Fruit fly (Drosophila melanogaster) whole organism, prepupa: Measurements from ENCODE around the gene CG42564.

Experiments
- CG6854 ChIP-seq: fragments of 200-800 bp; sonication (Bioruptor generic); optimal IDR thresholded peaks from 2 replicates; lab custom pipeline; 2017; ENCODE audit warnings: missing biosample characterization, mild to moderate bottlenecking, missing genetic modification characterization
- Eip93F ChIP-seq: fragments of 200-800 bp; sonication (Bioruptor generic); optimal IDR thresholded peaks from 2 replicates; lab custom pipeline; 2016; ENCODE audit warnings: missing biosample characterization, mild to moderate bottlenecking, missing genetic modification characterization
- fd59A ChIP-seq: fragments of 200-800 bp; sonication (Bioruptor generic); optimal IDR thresholded peaks from 2 replicates; lab custom pipeline; 2017; ENCODE audit warnings: missing biosample characterization, mild to moderate bottlenecking, missing genetic modification characterization, missing genetic modification reagents

DNA sequence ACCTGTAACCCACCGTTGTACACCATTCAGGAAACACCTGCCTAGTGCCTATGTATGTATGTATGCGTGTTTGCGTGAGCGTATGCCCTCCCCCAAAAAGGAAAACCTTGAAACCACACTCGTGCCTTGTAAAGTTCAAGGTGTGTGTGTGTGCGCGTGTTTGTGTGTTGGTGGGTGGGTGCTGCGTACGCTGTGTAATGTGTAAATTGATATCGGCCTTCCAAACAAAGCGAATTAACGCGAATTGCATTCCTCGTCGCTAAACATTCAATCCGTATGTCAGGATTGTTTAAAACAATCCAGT is 9.1 kb downstream of the CG42564 start:
- TF ChIP-seq Eip93F (GFP tag; lab: Kevin White, UChicago) (no peak), fd59A (GFP tag; lab: Kevin White, UChicago) (no peak), CG6854 (no peak)
